Worm (Caenorhabditis elegans) whole organism, L1 larva: ENCODE measurements around the gene cyp-25A1.
"Not testable (repeated sequence)": the region's sequence is repeated elsewhere in the genome, so short reads cannot be mapped to it uniquely, and the experiment has no call there.

Experiments
- ama-1 ChIP-seq: fragments of 150-350 bp; optimal IDR thresholded peaks from 2 replicates; lab custom pipeline; 2014
- dpl-1 ChIP-seq, 3 experiments: fragments of 150-350 bp in 2 of 3; sonication (generic microtip) in 1 of 3; optimal IDR thresholded peaks; 2 replicates each; lab custom pipeline; 2014 to 2017; ENCODE audit warnings: missing biosample characterization in 3 of 3, missing genetic modification characterization in 3 of 3, missing genetic modification reagents in 3 of 3
- dsc-1 ChIP-seq: sonication (generic microtip); optimal IDR thresholded peaks from 2 replicates; lab custom pipeline; 2016; ENCODE audit warnings: mild to moderate bottlenecking, missing genetic modification characterization, missing compliant biosample characterization
- egl-27 ChIP-seq, 2 experiments: fragments of 150-350 bp in 1 of 2; sonication (generic microtip); optimal IDR thresholded peaks; 3 replicates each; lab custom pipeline; 2017 to 2018; ENCODE audit warnings: missing biosample characterization in 2 of 2, missing genetic modification characterization in 2 of 2, missing genetic modification reagents in 2 of 2
- nhr-11 ChIP-seq: fragments of 150-350 bp; optimal IDR thresholded peaks from 2 replicates; lab custom pipeline; 2014; ENCODE audit warnings: missing biosample characterization, missing genetic modification characterization
- pqm-1 ChIP-seq: sonication (generic microtip); optimal IDR thresholded peaks from 3 replicates; lab custom pipeline; 2017; ENCODE audit warnings: missing biosample characterization, missing genetic modification characterization
- snpc-4 ChIP-seq: fragments of 150-350 bp; optimal IDR thresholded peaks from 2 replicates; lab custom pipeline; 2014; ENCODE audit warnings: missing biosample characterization, missing genetic modification characterization
- unc-130 ChIP-seq: fragments of 150-350 bp; optimal IDR thresholded peaks from 2 replicates; lab custom pipeline; 2017; ENCODE audit warnings: missing biosample characterization, missing genetic modification characterization, inconsistent platforms

DNA sequence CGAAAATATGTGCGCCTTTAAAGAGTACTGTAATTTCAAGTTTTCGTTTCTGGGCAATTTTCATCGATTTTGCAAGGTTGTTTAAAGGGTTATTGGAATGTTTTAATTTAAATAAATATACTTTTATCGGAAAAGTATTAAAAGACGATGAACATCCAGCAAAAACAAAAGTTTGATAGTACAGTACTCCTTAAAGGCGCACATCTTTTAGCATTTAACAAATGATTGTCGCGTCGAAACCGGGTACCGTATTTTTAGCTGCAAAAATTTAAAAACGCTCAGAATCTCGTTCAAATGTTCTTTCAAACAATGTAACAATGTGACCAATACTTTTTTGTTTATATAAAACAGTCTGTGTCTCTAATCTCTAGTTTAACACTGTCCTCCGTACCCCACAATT, 7.9 kb downstream of the cyp-25A1 start, which contains the start of gene C36A4.11:
- not testable (repeated sequence) for TF ChIP-seq dsc-1 (tag; lab: Kevin White, UChicago); ama-1 (lab: Kevin White, UChicago); snpc-4; dpl-1 (GFP tag; optimal IDR thresholded peaks at IDR 0.05; lab: Kevin White, UChicago); pqm-1; nhr-11 (tag; lab: Kevin White, UChicago); unc-130 (tag; lab: Kevin White, UChicago); egl-27 (tag; optimal IDR thresholded peaks at IDR 0.05; lab: Kevin White, UChicago)
